Fruit fly (Drosophila melanogaster) whole organism, embryonic: ENCODE results near the gene Acf.
A peak's percentile ranks its signal among the peaks of the same experiment; 100 is the strongest.

ENCODE experiments used
- Atf3 ChIP-seq: fragments of 200-800 bp; sonication (Bioruptor generic); optimal IDR thresholded peaks from 3 replicates; lab custom pipeline; 2016; ENCODE audit warnings: missing biosample characterization, missing genetic modification characterization
- CG10366 ChIP-seq: fragments of 200-800 bp; sonication (Bioruptor generic); IDR thresholded peaks from 2 replicates; pipeline ENCODE4 v1.3.6; 2022; ENCODE audit warnings: missing biosample characterization, missing genetic modification characterization
- CG10462 ChIP-seq: fragments of 200-800 bp; sonication (Bioruptor generic); optimal IDR thresholded peaks from 2 replicates; lab custom pipeline; 2016; ENCODE audit warnings: missing biosample characterization, missing genetic modification characterization
- CG10654 ChIP-seq: fragments of 200-800 bp; sonication (Bioruptor generic); optimal IDR thresholded peaks from 2 replicates; lab custom pipeline; 2016; ENCODE audit warnings: missing biosample characterization, missing genetic modification characterization
- CG11085 ChIP-seq: fragments of 200-800 bp; sonication (Bioruptor generic); IDR thresholded peaks from 2 replicates; pipeline ENCODE4 v1.3.6; 2022; ENCODE audit warnings: missing biosample characterization, missing genetic modification characterization
- CG11560 ChIP-seq: fragments of 200-800 bp; sonication (Bioruptor generic); IDR thresholded peaks from 3 replicates; pipeline ENCODE4 v1.3.6; 2022; ENCODE audit warnings: missing biosample characterization, missing genetic modification characterization
- CG11696 ChIP-seq: fragments of 200-800 bp; sonication (Bioruptor generic); IDR thresholded peaks from 2 replicates; pipeline ENCODE4 v1.3.6; 2022; ENCODE audit warnings: missing biosample characterization, missing genetic modification characterization
- CG12219 ChIP-seq: fragments of 200-800 bp; sonication (Bioruptor generic); optimal IDR thresholded peaks from 3 replicates; lab custom pipeline; 2018; ENCODE audit warnings: missing biosample characterization, mild to moderate bottlenecking, missing genetic modification characterization
- CG12744 ChIP-seq: fragments of 200-800 bp; sonication (Bioruptor generic); optimal IDR thresholded peaks from 2 replicates; lab custom pipeline; 2016; ENCODE audit warnings: missing biosample characterization, missing genetic modification characterization
- CG14860 ChIP-seq: fragments of 200-800 bp; sonication (Bioruptor generic); IDR thresholded peaks from 3 replicates; pipeline ENCODE4 v1.3.6; 2022; ENCODE audit warnings: missing biosample characterization, missing genetic modification characterization; ENCODE audit not compliant: partially characterized antibody
- CG17568 ChIP-seq: fragments of 200-800 bp; sonication (Bioruptor generic); optimal IDR thresholded peaks from 2 replicates; lab custom pipeline; 2018; ENCODE audit warnings: missing biosample characterization, mild to moderate bottlenecking, missing genetic modification characterization, moderate library complexity
- CG17612 ChIP-seq: fragments of 200-800 bp; sonication (Bioruptor generic); IDR thresholded peaks from 2 replicates; pipeline ENCODE4 v1.3.6; 2022; ENCODE audit warnings: missing biosample characterization, missing genetic modification characterization
- CG2712 ChIP-seq: fragments of 200-800 bp; optimal IDR thresholded peaks from 3 replicates; lab custom pipeline; 2019; ENCODE audit warnings: missing biosample characterization, mild to moderate bottlenecking, missing genetic modification characterization, moderate library complexity
- CG2875 ChIP-seq: fragments of 200-800 bp; sonication (Bioruptor generic); optimal IDR thresholded peaks from 2 replicates; lab custom pipeline; 2017; ENCODE audit warnings: missing biosample characterization, mild to moderate bottlenecking, missing genetic modification characterization, missing genetic modification reagents
- CG2889 ChIP-seq: fragments of 200-800 bp; sonication (Bioruptor generic); IDR thresholded peaks from 3 replicates; pipeline ENCODE4 v1.3.6; 2022; ENCODE audit warnings: missing biosample characterization, missing genetic modification characterization
- CG3065 ChIP-seq: fragments of 200-800 bp; sonication (Bioruptor generic); optimal IDR thresholded peaks from 2 replicates; lab custom pipeline; 2016; ENCODE audit warnings: missing biosample characterization, missing genetic modification characterization
- CG32532 ChIP-seq: fragments of 200-800 bp; sonication (Bioruptor generic); IDR thresholded peaks from 2 replicates; pipeline ENCODE4 v1.3.6; 2022; ENCODE audit warnings: missing biosample characterization, missing genetic modification characterization
- CG33557 ChIP-seq: fragments of 200-800 bp; sonication (Bioruptor generic); optimal IDR thresholded peaks from 2 replicates; lab custom pipeline; 2019; ENCODE audit warnings: missing biosample characterization, mild to moderate bottlenecking, missing genetic modification characterization, moderate library complexity
- CG9797 ChIP-seq: fragments of 200-800 bp; sonication (Bioruptor generic); optimal IDR thresholded peaks from 3 replicates; lab custom pipeline; 2018; ENCODE audit warnings: missing biosample characterization, mild to moderate bottlenecking, missing genetic modification characterization
- CG9817 ChIP-seq: fragments of 200-800 bp; sonication (Bioruptor generic); optimal IDR thresholded peaks from 2 replicates; lab custom pipeline; 2018; ENCODE audit warnings: missing biosample characterization, mild to moderate bottlenecking, missing genetic modification characterization, moderate library complexity
- CHES-1-like ChIP-seq: fragments of 200-800 bp; sonication (Bioruptor generic); optimal IDR thresholded peaks from 2 replicates; lab custom pipeline; 2016; ENCODE audit warnings: missing biosample characterization, missing genetic modification characterization
- Chrac-16 ChIP-seq: fragments of 200-800 bp; sonication (Bioruptor generic); optimal IDR thresholded peaks from 3 replicates; lab custom pipeline; 2016; ENCODE audit warnings: missing biosample characterization, missing genetic modification characterization
- Dll ChIP-seq: fragments of 200-800 bp; sonication (Bioruptor generic); IDR thresholded peaks from 4 replicates; pipeline ENCODE4 v1.3.6; 2022; ENCODE audit warnings: missing biosample characterization, missing genetic modification characterization; ENCODE audit not compliant: partially characterized antibody
- ERR ChIP-seq: fragments of 200-800 bp; sonication (Bioruptor generic); optimal IDR thresholded peaks from 2 replicates; lab custom pipeline; 2016; ENCODE audit warnings: missing biosample characterization, missing genetic modification characterization
- H15 ChIP-seq: fragments of 200-800 bp; sonication (Bioruptor generic); IDR thresholded peaks from 3 replicates; pipeline ENCODE4 v1.3.6; 2022; ENCODE audit warnings: missing biosample characterization, missing genetic modification characterization
- HmgZ ChIP-seq: fragments of 200-800 bp; sonication (Bioruptor generic); optimal IDR thresholded peaks from 2 replicates; lab custom pipeline; 2018; ENCODE audit warnings: missing biosample characterization, mild to moderate bottlenecking, missing genetic modification characterization
- Kr ChIP-seq: fragments of 200-800 bp; sonication (Bioruptor generic); optimal IDR thresholded peaks from 2 replicates; lab custom pipeline; 2017; ENCODE audit warnings: missing biosample characterization, mild to moderate bottlenecking, missing genetic modification characterization
- Lhr ChIP-seq: fragments of 200-800 bp; sonication (Bioruptor generic); optimal IDR thresholded peaks from 3 replicates; lab custom pipeline; 2017; ENCODE audit warnings: mild to moderate bottlenecking, missing biosample characterization, missing genetic modification reagents, missing genetic modification characterization
- Lim3 ChIP-seq: fragments of 200-800 bp; sonication (Bioruptor generic); IDR thresholded peaks from 2 replicates; pipeline ENCODE4 v1.3.6; 2022; ENCODE audit warnings: missing biosample characterization, missing genetic modification characterization
- MTF-1 ChIP-seq: fragments of 200-800 bp; sonication (Bioruptor generic); optimal IDR thresholded peaks from 2 replicates; lab custom pipeline; 2018; ENCODE audit warnings: missing biosample characterization, mild to moderate bottlenecking, missing genetic modification characterization, borderline replicate concordance
- Opbp ChIP-seq: fragments of 200-800 bp; sonication (Bioruptor generic); IDR thresholded peaks from 3 replicates; pipeline ENCODE4 v1.3.6; 2022; ENCODE audit warnings: missing biosample characterization, missing genetic modification characterization; ENCODE audit not compliant: partially characterized antibody
- Sry-δ ChIP-seq: fragments of 200-800 bp; sonication (Bioruptor generic); optimal IDR thresholded peaks from 2 replicates; lab custom pipeline; 2016; ENCODE audit warnings: missing biosample characterization, missing genetic modification characterization
- TFAM ChIP-seq: fragments of 200-800 bp; sonication (Bioruptor generic); optimal IDR thresholded peaks from 2 replicates; lab custom pipeline; 2017; ENCODE audit warnings: missing biosample characterization, missing genetic modification characterization, inconsistent platforms
- Xbp1 ChIP-seq: fragments of 200-800 bp; sonication (Bioruptor generic); optimal IDR thresholded peaks from 3 replicates; lab custom pipeline; 2016; ENCODE audit warnings: missing biosample characterization, mild to moderate bottlenecking, missing genetic modification characterization
- ac ChIP-seq: fragments of 200-800 bp; sonication (Bioruptor generic); optimal IDR thresholded peaks from 3 replicates; lab custom pipeline; 2017; ENCODE audit warnings: missing biosample characterization, mild to moderate bottlenecking, missing genetic modification characterization
- chm ChIP-seq: fragments of 200-800 bp; sonication (Bioruptor generic); IDR thresholded peaks from 2 replicates; pipeline ENCODE4 v1.3.6; 2022; ENCODE audit warnings: missing biosample characterization, missing genetic modification characterization
- corto ChIP-seq: fragments of 200-800 bp; sonication (Bioruptor generic); optimal IDR thresholded peaks from 2 replicates; lab custom pipeline; 2016; ENCODE audit warnings: missing biosample characterization, mild to moderate bottlenecking, missing genetic modification characterization, moderate library complexity
- danr ChIP-seq: fragments of 200-800 bp; sonication (Bioruptor generic); IDR thresholded peaks from 2 replicates; pipeline ENCODE4 v1.3.6; 2022; ENCODE audit warnings: missing biosample characterization, missing genetic modification characterization
- kay ChIP-seq: fragments of 200-800 bp; sonication (Bioruptor generic); optimal IDR thresholded peaks from 2 replicates; lab custom pipeline; 2016; ENCODE audit warnings: missing biosample characterization, missing genetic modification characterization
- knrl ChIP-seq: fragments of 200-800 bp; sonication (Bioruptor generic); IDR thresholded peaks from 3 replicates; pipeline ENCODE4 v1.3.6; 2022; ENCODE audit warnings: missing biosample characterization, missing genetic modification characterization; ENCODE audit not compliant: partially characterized antibody
- lmd ChIP-seq: fragments of 200-800 bp; sonication (Bioruptor generic); IDR thresholded peaks from 2 replicates; pipeline ENCODE4 v1.3.6; 2022; ENCODE audit warnings: missing biosample characterization, missing genetic modification characterization
- maf-S ChIP-seq: fragments of 200-800 bp; sonication (Bioruptor generic); optimal IDR thresholded peaks from 2 replicates; lab custom pipeline; 2016; ENCODE audit warnings: missing biosample characterization, missing genetic modification characterization
- mirr ChIP-seq: fragments of 200-800 bp; sonication (Bioruptor generic); optimal IDR thresholded peaks from 3 replicates; lab custom pipeline; 2018; ENCODE audit warnings: missing biosample characterization, mild to moderate bottlenecking, missing genetic modification characterization
- onecut ChIP-seq: fragments of 200-800 bp; sonication (Bioruptor generic); IDR thresholded peaks from 2 replicates; pipeline ENCODE4 v1.3.6; 2022; ENCODE audit warnings: missing biosample characterization, missing genetic modification characterization
- org-1 ChIP-seq: fragments of 200-800 bp; sonication (Bioruptor generic); optimal IDR thresholded peaks from 2 replicates; lab custom pipeline; 2017; ENCODE audit warnings: missing biosample characterization, missing genetic modification characterization
- otp ChIP-seq: fragments of 200-800 bp; sonication (Bioruptor generic); IDR thresholded peaks from 3 replicates; pipeline ENCODE4, ENCODE4 v1.3.6; 2022; ENCODE audit warnings: missing biosample characterization, missing genetic modification characterization
- pho ChIP-seq: fragments of 200-800 bp; sonication (Bioruptor generic); optimal IDR thresholded peaks from 2 replicates; lab custom pipeline; 2016; ENCODE audit warnings: missing biosample characterization, missing genetic modification characterization
- psq ChIP-seq: fragments of 200-800 bp; sonication (Bioruptor generic); optimal IDR thresholded peaks from 2 replicates; lab custom pipeline; 2017; ENCODE audit warnings: missing biosample characterization, missing genetic modification characterization
- sens-2 ChIP-seq: fragments of 200-800 bp; sonication (Bioruptor generic); IDR thresholded peaks from 2 replicates; pipeline ENCODE4 v1.3.6; 2022; ENCODE audit warnings: missing biosample characterization, missing genetic modification characterization
- slbo ChIP-seq: fragments of 200-800 bp; sonication (Bioruptor generic); IDR thresholded peaks from 2 replicates; pipeline ENCODE4 v1.3.6; 2022; ENCODE audit warnings: missing biosample characterization, missing genetic modification characterization
- stc ChIP-seq: fragments of 200-800 bp; sonication (Bioruptor generic); IDR thresholded peaks from 2 replicates; pipeline ENCODE4 v1.3.6; 2022; ENCODE audit warnings: missing biosample characterization, missing genetic modification characterization
- wdn ChIP-seq: fragments of 200-800 bp; sonication (Bioruptor generic); IDR thresholded peaks from 2 replicates; pipeline ENCODE4 v1.3.6; 2022; ENCODE audit warnings: missing biosample characterization, missing genetic modification characterization

Acf gene

dm6 chr3R:31747429-31748048 is 46.2 kb upstream of the Acf start, which contains the start of the genes nero and CG1910 (continued):
- TF ChIP-seq CG10654 (no peak), CG33557 (no peak), maf-S (GFP tag; lab: Kevin White, UChicago) (peak; percentile 33), ERR (GFP tag; lab: Kevin White, UChicago) (peak; percentile 46), Xbp1 (GFP tag; lab: Kevin White, UChicago) (peak; percentile 52), Atf3 (no peak), CG10366 (GFP tag; lab: Robert Waterston, UW) (no peak), chm (no peak), CG11696 (no peak), CG17612 (GFP tag; lab: Robert Waterston, UW) (no peak), Kr (GFP tag; lab: Kevin White, UChicago) (peak; percentile 3), psq (GFP tag; lab: Kevin White, UChicago) (no peak), H15 (GFP tag; lab: Robert Waterston, UW) (no peak), knrl (GFP tag; lab: Robert Waterston, UW) (no peak), CG11560 (tag; lab: Robert Waterston, UW) (no peak), stc (GFP tag; lab: Robert Waterston, UW) (no peak), corto (no peak), CG32532 (GFP tag; lab: Robert Waterston, UW) (no peak), CG2875 (no peak), slbo (GFP tag; lab: Robert Waterston, UW) (no peak), CG12219 (GFP tag; lab: Kevin White, UChicago) (no peak), CG17568 (GFP tag; lab: Kevin White, UChicago) (no peak), Opbp (GFP tag; lab: Robert Waterston, UW) (no peak), HmgZ (tag; lab: Kevin White, UChicago) (peak; percentile 77), ac (GFP tag; lab: Kevin White, UChicago) (no peak), pho (GFP tag; lab: Kevin White, UChicago) (peak; percentile 7), danr (GFP tag; lab: Robert Waterston, UW) (no peak), lmd (GFP tag; lab: Robert Waterston, UW) (no peak), Sry-δ (GFP tag; lab: Kevin White, UChicago) (peak; percentile 86), CG9797 (GFP tag; lab: Kevin White, UChicago) (peak; percentile 93), onecut (peak; percentile 58), TFAM (GFP tag; lab: Kevin White, UChicago) (no peak), Lim3 (GFP tag; lab: Robert Waterston, UW) (no peak), Chrac-16 (GFP tag; lab: Kevin White, UChicago) (no peak), CG10462 (GFP tag; lab: Kevin White, UChicago) (no peak), CG2889 (GFP tag; lab: Robert Waterston, UW) (no peak), Dll (GFP tag; lab: Robert Waterston, UW) (no peak), Lhr (peak; percentile 60), CG3065 (peak; percentile 7), CG2712 (peak; percentile 50), CG12744 (no peak), org-1 (GFP tag; lab: Kevin White, UChicago) (no peak), sens-2 (GFP tag; lab: Robert Waterston, UW) (no peak), mirr (GFP tag; lab: Kevin White, UChicago) (no peak), otp (GFP tag; lab: Robert Waterston, UW) (no peak), kay (GFP tag; lab: Kevin White, UChicago) (peak; percentile 23), wdn (GFP tag; lab: Robert Waterston, UW) (no peak), CG11085 (GFP tag; lab: Robert Waterston, UW) (no peak), CHES-1-like (peak; percentile 69), MTF-1 (no peak), CG9817 (tag; lab: Kevin White, UChicago) (no peak), CG14860 (GFP tag; lab: Robert Waterston, UW) (no peak)
